Worm (Caenorhabditis elegans) whole organism, L1 larva: ENCODE results near the gene npr-32.
A peak's percentile ranks its signal among the peaks of the same experiment; 100 is the strongest.

Experiments
- C04F5.9 ChIP-seq: sonication (generic microtip); optimal IDR thresholded peaks from 2 replicates; lab custom pipeline; 2016; ENCODE audit warnings: missing genetic modification characterization, missing compliant biosample characterization
- C34B4.2 ChIP-seq: sonication (generic microtip); optimal IDR thresholded peaks from 2 replicates; lab custom pipeline; 2017; ENCODE audit warnings: mild to moderate bottlenecking, missing genetic modification characterization, missing compliant biosample characterization
- aly-2 ChIP-seq: fragments of 150-350 bp; optimal IDR thresholded peaks from 2 replicates; lab custom pipeline; 2014; ENCODE audit warnings: missing biosample characterization, missing genetic modification characterization
- blmp-1 ChIP-seq: fragments of 150-350 bp; optimal IDR thresholded peaks from 2 replicates; lab custom pipeline; 2014; ENCODE audit warnings: missing biosample characterization, missing genetic modification characterization
- ceh-82 ChIP-seq, 3 experiments: fragments of 150-350 bp in 1 of 3; sonication (generic microtip) in 2 of 3; optimal IDR thresholded peaks; 2 replicates each; lab custom pipeline; 2014 to 2017; ENCODE audit warnings: missing biosample characterization in 3 of 3, missing genetic modification characterization in 3 of 3
- ceh-88 ChIP-seq: fragments of 200-800 bp; sonication (Bioruptor generic); IDR thresholded peaks from 2 replicates; pipeline ENCODE4 v1.3.6; 2022; ENCODE audit warnings: missing genetic modification characterization, missing compliant biosample characterization
- dpl-1 ChIP-seq, 3 experiments: fragments of 150-350 bp in 2 of 3; sonication (generic microtip) in 1 of 3; optimal IDR thresholded peaks; 2 replicates each; lab custom pipeline; 2014 to 2017; ENCODE audit warnings: missing biosample characterization in 3 of 3, missing genetic modification characterization in 3 of 3, missing genetic modification reagents in 3 of 3
- efl-1 ChIP-seq, 4 experiments: fragments of 150-350 bp; optimal IDR thresholded peaks in 3 of 4; peaks in 1 of 4; 1 replicate in 1 of 4; 2 replicates in 3 of 4; lab custom pipeline; 2014; ENCODE audit warnings: missing biosample characterization in 2 of 4, missing genetic modification characterization in 2 of 4, missing genetic modification reagents in 2 of 4
- elt-2 ChIP-seq: sonication (generic microtip); optimal IDR thresholded peaks from 2 replicates; lab custom pipeline; 2016; ENCODE audit warnings: missing genetic modification characterization, mild to moderate bottlenecking, inconsistent platforms, missing compliant biosample characterization, missing genetic modification reagents
- elt-3 ChIP-seq, 6 experiments: fragments of 150-350 bp in 1 of 6; sonication (generic microtip); optimal IDR thresholded peaks; 2 replicates each; lab custom pipeline; 2017 to 2018; ENCODE audit warnings: missing biosample characterization in 6 of 6, missing genetic modification characterization in 6 of 6, inconsistent platforms in 1 of 6
- ets-5 ChIP-seq: fragments of 200-800 bp; sonication (Bioruptor generic); IDR thresholded peaks from 2 replicates; pipeline ENCODE4 v1.3.6; 2022; ENCODE audit warnings: missing genetic modification characterization, missing compliant biosample characterization
- fkh-10 ChIP-seq: sonication (generic microtip); optimal IDR thresholded peaks from 2 replicates; lab custom pipeline; 2017; ENCODE audit warnings: missing biosample characterization, missing genetic modification reagents, missing genetic modification characterization
- fkh-4 ChIP-seq: sonication (generic microtip); optimal IDR thresholded peaks from 2 replicates; lab custom pipeline; 2016; ENCODE audit warnings: missing compliant biosample characterization, missing genetic modification characterization, borderline replicate concordance
- fkh-8 ChIP-seq: sonication (generic microtip); optimal IDR thresholded peaks from 2 replicates; lab custom pipeline; 2016; ENCODE audit warnings: mild to moderate bottlenecking, missing genetic modification characterization, missing compliant biosample characterization
- grh-1 ChIP-seq: fragments of 200-800 bp; sonication (Bioruptor generic); IDR thresholded peaks from 2 replicates; pipeline ENCODE4 v1.3.6; 2022; ENCODE audit warnings: missing genetic modification reagents, missing genetic modification characterization, missing compliant biosample characterization
- hlh-17 ChIP-seq: fragments of 200-800 bp; sonication (Bioruptor generic); optimal IDR thresholded peaks from 2 replicates; lab custom pipeline; 2018; ENCODE audit warnings: missing genetic modification characterization, mild to moderate bottlenecking, missing compliant biosample characterization, moderate library complexity, borderline replicate concordance
- hlh-4 ChIP-seq: sonication (generic microtip); optimal IDR thresholded peaks from 2 replicates; lab custom pipeline; 2016; ENCODE audit warnings: mild to moderate bottlenecking, missing genetic modification characterization, missing compliant biosample characterization
- hpl-2 ChIP-seq: fragments of 150-350 bp; optimal IDR thresholded peaks from 2 replicates; lab custom pipeline; 2014; ENCODE audit warnings: missing biosample characterization, missing genetic modification reagents, missing genetic modification characterization
- irx-1 ChIP-seq: sonication (generic microtip); optimal IDR thresholded peaks from 2 replicates; lab custom pipeline; 2016; ENCODE audit warnings: missing genetic modification characterization, missing compliant biosample characterization
- isw-1 ChIP-seq: fragments of 200-800 bp; sonication (Bioruptor generic); IDR thresholded peaks from 2 replicates; pipeline ENCODE4 v1.3.6; 2022; ENCODE audit warnings: missing genetic modification characterization, missing compliant biosample characterization
- lin-14 ChIP-seq: fragments of 200-800 bp; sonication (Bioruptor generic); optimal IDR thresholded peaks from 2 replicates; lab custom pipeline; 2018; ENCODE audit warnings: mild to moderate bottlenecking, missing genetic modification characterization, moderate library complexity, missing compliant biosample characterization
- lin-15B ChIP-seq: fragments of 150-350 bp; sonication (generic microtip); optimal IDR thresholded peaks from 3 replicates; lab custom pipeline; 2014; ENCODE audit warnings: missing biosample characterization, missing genetic modification characterization
- lin-35 ChIP-seq, 2 experiments: fragments of 150-350 bp; optimal IDR thresholded peaks; 2 replicates each; lab custom pipeline; 2014; ENCODE audit warnings: missing biosample characterization in 2 of 2, missing genetic modification characterization in 2 of 2, missing genetic modification reagents in 2 of 2
- lsy-2 ChIP-seq, 2 experiments: fragments of 150-350 bp; optimal IDR thresholded peaks; 2 replicates each; lab custom pipeline; 2014; ENCODE audit warnings: missing biosample characterization in 2 of 2, missing genetic modification characterization in 2 of 2
- nhr-12 ChIP-seq: sonication (generic microtip); optimal IDR thresholded peaks from 2 replicates; lab custom pipeline; 2017; ENCODE audit warnings: missing biosample characterization, missing genetic modification characterization
- nhr-19 ChIP-seq: fragments of 200-800 bp; sonication (Bioruptor generic); conservative IDR thresholded peaks from 2 replicates; pipeline ENCODE4 v1.3.6; 2022; ENCODE audit warnings: missing genetic modification characterization, missing compliant biosample characterization
- nhr-71 ChIP-seq: sonication (generic microtip); optimal IDR thresholded peaks from 2 replicates; lab custom pipeline; 2016; ENCODE audit warnings: mild to moderate bottlenecking, missing genetic modification characterization, moderate library complexity, missing compliant biosample characterization
- nhr-76 ChIP-seq: sonication (generic microtip); optimal IDR thresholded peaks from 2 replicates; lab custom pipeline; 2017; ENCODE audit warnings: missing biosample characterization, missing genetic modification characterization
- nhr-77 ChIP-seq: fragments of 150-350 bp; optimal IDR thresholded peaks from 2 replicates; lab custom pipeline; 2014; ENCODE audit warnings: missing biosample characterization, missing genetic modification characterization
- nhr-84 ChIP-seq: sonication (generic microtip); optimal IDR thresholded peaks from 2 replicates; lab custom pipeline; 2017; ENCODE audit warnings: missing biosample characterization, missing genetic modification characterization
- nhr-85 ChIP-seq: sonication (generic microtip); peaks from one replicate; lab custom pipeline; 2016; ENCODE audit warnings: missing genetic modification characterization, inconsistent platforms, missing compliant biosample characterization
- pag-3 ChIP-seq: sonication (generic microtip); optimal IDR thresholded peaks from 2 replicates; lab custom pipeline; 2017; ENCODE audit warnings: missing genetic modification characterization, mild to moderate bottlenecking, missing compliant biosample characterization, antibody characterized with exemption, borderline replicate concordance; ENCODE audit not compliant: insufficient read depth
- pqm-1 ChIP-seq: sonication (generic microtip); optimal IDR thresholded peaks from 3 replicates; lab custom pipeline; 2017; ENCODE audit warnings: missing biosample characterization, missing genetic modification characterization
- skn-1 ChIP-seq: fragments of 150-350 bp; optimal IDR thresholded peaks from 2 replicates; lab custom pipeline; 2014; ENCODE audit warnings: missing biosample characterization, missing genetic modification characterization
- snu-23 ChIP-seq: sonication (generic microtip); optimal IDR thresholded peaks from 2 replicates; lab custom pipeline; 2016; ENCODE audit warnings: missing genetic modification characterization, missing compliant biosample characterization
- sup-37 ChIP-seq: fragments of 200-800 bp; sonication (Bioruptor generic); optimal IDR thresholded peaks from 2 replicates; lab custom pipeline; 2018; ENCODE audit warnings: mild to moderate bottlenecking, missing genetic modification characterization, missing compliant biosample characterization
- swsn-7 ChIP-seq: sonication (generic microtip); optimal IDR thresholded peaks from 2 replicates; lab custom pipeline; 2016; ENCODE audit warnings: missing genetic modification characterization, missing compliant biosample characterization
- unc-62 ChIP-seq: fragments of 150-350 bp; optimal IDR thresholded peaks from 2 replicates; lab custom pipeline; 2014; ENCODE audit warnings: missing biosample characterization, missing genetic modification reagents, missing genetic modification characterization
- unc-86 ChIP-seq: sonication (generic microtip); optimal IDR thresholded peaks from 2 replicates; lab custom pipeline; 2016; ENCODE audit warnings: missing genetic modification characterization, missing compliant biosample characterization
- vab-15 ChIP-seq: sonication (generic microtip); optimal IDR thresholded peaks from 2 replicates; lab custom pipeline; 2017; ENCODE audit warnings: missing genotype, mild to moderate bottlenecking, missing genetic modification characterization, missing compliant biosample characterization
- zag-1 ChIP-seq: fragments of 150-350 bp; optimal IDR thresholded peaks from 2 replicates; lab custom pipeline; 2014; ENCODE audit warnings: missing biosample characterization, missing genetic modification characterization

Gene npr-32

DNA sequence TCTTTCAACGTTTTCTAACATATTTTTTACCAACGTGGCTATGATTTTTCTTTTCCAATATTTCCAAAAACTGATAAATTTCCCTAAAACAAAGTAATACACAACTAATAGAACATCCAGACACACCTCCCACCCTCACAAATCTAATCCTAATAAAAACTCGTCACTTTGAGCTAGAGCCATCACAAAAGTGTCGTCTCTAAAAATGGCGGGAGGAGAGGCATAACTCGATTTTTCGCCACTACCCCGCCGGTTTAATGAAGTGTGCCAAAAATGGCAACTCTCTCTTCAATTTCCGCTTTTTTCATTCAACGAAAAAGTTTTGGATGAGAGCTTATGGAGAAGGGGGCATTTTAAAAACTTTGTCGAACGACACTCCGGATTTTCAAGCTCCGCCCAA is 2.0 kb upstream of the npr-32 start:
- no peak for TF ChIP-seq unc-86 (tag; lab: Kevin White, UChicago)
- no peak for TF ChIP-seq C34B4.2 (tag; lab: Kevin White, UChicago)
- TF ChIP-seq lin-15B (tag; lab: Kevin White, UChicago) = no peak
- no peak for TF ChIP-seq ceh-82 (tag; optimal IDR thresholded peaks at IDR 0.05; lab: Kevin White, UChicago)
- no peak for TF ChIP-seq C04F5.9 (tag; lab: Kevin White, UChicago)
- peak; percentile 1 for TF ChIP-seq fkh-10
- TF ChIP-seq elt-2 (tag; lab: Kevin White, UChicago) = no peak
- TF ChIP-seq swsn-7 (tag; lab: Kevin White, UChicago) = no peak

DNA sequence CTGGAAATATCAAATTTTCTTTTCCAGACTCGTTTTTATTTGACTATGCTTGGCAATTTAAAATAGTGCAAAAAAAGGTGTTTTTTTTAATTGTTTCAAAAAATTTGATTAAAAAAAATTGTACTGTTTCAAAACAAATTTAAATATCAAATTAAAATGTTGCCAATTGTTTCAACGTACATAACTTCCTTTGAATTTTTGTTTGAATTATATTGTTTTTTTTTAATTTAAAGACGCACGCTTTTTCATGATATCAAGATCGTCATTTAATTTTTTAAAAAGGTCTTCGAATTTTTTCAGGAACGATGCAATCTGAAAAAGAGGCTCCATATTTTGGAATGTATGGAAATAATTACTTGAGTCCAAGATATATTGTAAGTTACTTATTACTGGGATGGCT is 7.4 kb downstream of the npr-32 start, which contains the start of gene Y116A8B.4:
Gene Y116A8B.4, plus strand, starts transcription at position 301 of the 400 bp plus-strand sequence.
- TF ChIP-seq skn-1 (tag; lab: Kevin White, UChicago) (no peak), hlh-4 (no peak)

DNA sequence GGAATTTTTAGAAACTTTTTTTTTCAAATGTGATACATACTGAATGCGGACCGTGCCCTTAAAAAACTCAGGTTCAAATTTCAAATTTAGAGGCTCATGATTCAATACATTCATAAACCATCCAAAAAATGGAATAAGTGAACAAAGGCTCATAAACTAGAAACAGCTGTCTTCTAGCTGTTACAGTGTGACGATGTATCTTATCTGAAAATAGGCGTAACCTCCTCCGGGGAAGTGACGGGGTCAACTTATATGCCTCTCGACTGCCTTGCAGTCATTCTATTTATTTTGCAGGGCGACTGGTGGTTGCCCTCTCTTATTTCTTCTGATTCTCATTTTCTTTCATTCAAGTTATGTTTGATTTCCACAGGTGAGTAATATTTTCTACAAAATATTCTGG is 14.8 kb downstream of the npr-32 start, which contains the start of gene Y116A8B.1:
Gene Y116A8B.1, plus strand, starts transcription at position 301 of the 400 bp plus-strand sequence.
- no peak for TF ChIP-seq efl-1 (optimal IDR thresholded peaks at IDR 0.05; lab: Kevin White, UChicago)
- TF ChIP-seq efl-1 (GFP tag; optimal IDR thresholded peaks at IDR 0.05 in 1 of 2; lab: Kevin White, UChicago) = peak in 1 of 2 experiments; percentile 65
- no peak for TF ChIP-seq nhr-77 (tag; lab: Kevin White, UChicago)
- TF ChIP-seq nhr-85 (tag; lab: Kevin White, UChicago) = no peak
- no peak for TF ChIP-seq fkh-4 (tag; lab: Kevin White, UChicago)
- TF ChIP-seq aly-2 (tag; lab: Kevin White, UChicago) = no peak
- no peak for TF ChIP-seq zag-1 (tag; lab: Kevin White, UChicago)

DNA sequence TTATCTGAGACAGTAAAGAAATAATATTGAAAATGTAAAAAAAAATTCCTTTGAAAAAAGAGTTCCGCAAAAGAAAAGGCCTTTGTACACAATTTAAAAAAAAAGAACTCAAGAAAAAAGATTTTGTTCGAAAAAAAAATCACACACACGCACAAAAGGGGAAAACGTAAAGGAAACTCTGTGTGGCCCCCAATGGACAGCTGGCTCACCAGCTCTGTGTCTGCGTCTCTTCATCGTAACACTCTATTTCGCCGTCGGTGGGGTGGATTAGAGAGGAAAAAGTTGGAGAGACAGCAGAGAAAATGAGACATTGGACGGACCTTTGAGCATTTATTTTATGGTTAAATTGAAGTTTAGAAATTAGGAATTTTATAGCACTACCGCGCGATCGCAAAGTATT is 15.8 kb downstream of the npr-32 start:
- peak in 1 of 3 experiments; percentile 14 for TF ChIP-seq dpl-1 (GFP tag; optimal IDR thresholded peaks at IDR 0.05; lab: Kevin White, UChicago)
- no peak for TF ChIP-seq grh-1
- TF ChIP-seq efl-1 (optimal IDR thresholded peaks at IDR 0.05; lab: Kevin White, UChicago) = peak; percentile 35 to 39
- TF ChIP-seq efl-1 (GFP tag; optimal IDR thresholded peaks at IDR 0.05 in 1 of 2; lab: Kevin White, UChicago) = peak; percentile 31 to 84
- no peak for TF ChIP-seq nhr-19 (GFP tag; lab: Robert Waterston, UW)
- no peak for TF ChIP-seq nhr-12 (tag; lab: Kevin White, UChicago)
- TF ChIP-seq snu-23 (GFP tag; lab: Kevin White, UChicago) = peak; percentile 23
- TF ChIP-seq unc-86 (tag; lab: Kevin White, UChicago) = no peak
- TF ChIP-seq isw-1 = no peak
- peak in 1 of 3 experiments; percentile 20 for TF ChIP-seq ceh-82 (tag; optimal IDR thresholded peaks at IDR 0.05; lab: Kevin White, UChicago)
- TF ChIP-seq nhr-71 = peak; percentile 33
- peak; percentile 68 for TF ChIP-seq lin-14
- no peak for TF ChIP-seq elt-2 (tag; lab: Kevin White, UChicago)
- TF ChIP-seq ets-5 = no peak
- no peak for TF ChIP-seq hlh-4
- peak in 1 of 2 experiments; percentile 5 for TF ChIP-seq lsy-2 (tag; optimal IDR thresholded peaks at IDR 0.05; lab: Kevin White, UChicago)
- no peak for TF ChIP-seq sup-37 (GFP tag; lab: Kevin White, UChicago)
- TF ChIP-seq pqm-1 (tag; lab: Kevin White, UChicago) = no peak
- TF ChIP-seq ceh-88 (GFP tag; lab: Robert Waterston, UW) = no peak
- no peak for TF ChIP-seq nhr-76 (tag; lab: Kevin White, UChicago)
- TF ChIP-seq lin-35 (GFP tag; optimal IDR thresholded peaks at IDR 0.05; lab: Kevin White, UChicago) = peak in 1 of 2 experiments; percentile 25
- TF ChIP-seq irx-1 (tag; lab: Kevin White, UChicago) = no peak
- no peak for TF ChIP-seq vab-15 (tag; lab: Kevin White, UChicago)
- no peak for TF ChIP-seq elt-3 (tag; optimal IDR thresholded peaks at IDR 0.05; lab: Kevin White, UChicago)

DNA sequence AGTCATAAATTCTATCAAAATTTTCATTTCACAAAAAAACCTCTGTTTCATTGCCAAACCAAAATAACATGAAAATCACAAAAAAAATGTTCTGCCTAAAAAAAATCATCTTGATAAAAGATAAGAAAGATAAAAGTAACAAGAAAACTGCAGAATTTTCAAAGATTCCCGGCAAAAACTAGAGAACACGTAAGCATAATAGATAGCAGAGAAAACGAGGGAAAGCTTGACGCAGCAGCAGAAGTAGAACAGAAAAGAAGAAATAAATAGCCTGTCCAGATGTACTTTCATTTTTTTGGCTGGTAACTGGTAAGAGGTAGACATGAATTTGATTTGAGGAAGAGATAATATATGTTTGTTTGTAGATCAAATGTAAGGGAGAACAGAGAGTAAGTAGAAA is 20.1 kb downstream of the npr-32 start:
- TF ChIP-seq nhr-84 (tag; lab: Kevin White, UChicago) (no peak), dpl-1 (GFP tag; optimal IDR thresholded peaks at IDR 0.05; lab: Kevin White, UChicago) (peak in 1 of 3 experiments; percentile 0), hpl-2 (GFP tag; lab: Kevin White, UChicago) (no peak), lin-35 (GFP tag; optimal IDR thresholded peaks at IDR 0.05; lab: Kevin White, UChicago) (peak in 1 of 2 experiments; percentile 6), pag-3 (tag; lab: Kevin White, UChicago) (peak; percentile 44), efl-1 (optimal IDR thresholded peaks at IDR 0.05; lab: Kevin White, UChicago) (peak; percentile 17 to 19), efl-1 (GFP tag; optimal IDR thresholded peaks at IDR 0.05 in 1 of 2; lab: Kevin White, UChicago) (no peak), unc-62 (GFP tag; lab: Kevin White, UChicago) (no peak), hlh-17 (GFP tag; lab: Kevin White, UChicago) (no peak), fkh-8 (tag; lab: Kevin White, UChicago) (no peak), elt-3 (tag; optimal IDR thresholded peaks at IDR 0.05; lab: Kevin White, UChicago) (peak in 1 of 6 experiments; percentile 50), blmp-1 (tag; lab: Kevin White, UChicago) (peak; percentile 78)
